Worm (Caenorhabditis elegans) whole organism, young adult: ENCODE measurements around the gene ttr-41.

ENCODE experiments used
- D2030.7 ChIP-seq: fragments of 200-800 bp; sonication (Bioruptor generic); IDR thresholded peaks from 2 replicates; pipeline ENCODE4 v1.3.6; 2022; ENCODE audit warnings: missing genetic modification reagents, missing genetic modification characterization, missing compliant biosample characterization
- F23B12.7 ChIP-seq: sonication (generic microtip); optimal IDR thresholded peaks from 2 replicates; lab custom pipeline; 2017; ENCODE audit warnings: missing genetic modification characterization, mild to moderate bottlenecking, missing compliant biosample characterization, antibody characterized with exemption, moderate library complexity; ENCODE audit not compliant: insufficient read depth
- F39B2.1 ChIP-seq: fragments of 200-800 bp; sonication (Bioruptor generic); IDR thresholded peaks from 2 replicates; pipeline ENCODE4 v1.3.6; 2022; ENCODE audit warnings: missing genetic modification reagents, missing genetic modification characterization, missing compliant biosample characterization
- F57A8.1 ChIP-seq: fragments of 200-800 bp; sonication (Bioruptor generic); optimal IDR thresholded peaks from 2 replicates; lab custom pipeline; 2018; ENCODE audit warnings: mild to moderate bottlenecking, missing genetic modification characterization, moderate library complexity, missing compliant biosample characterization
- K11D2.4 ChIP-seq: fragments of 200-800 bp; sonication (Bioruptor generic); IDR thresholded peaks from 2 replicates; pipeline ENCODE4 v1.3.6; 2022; ENCODE audit warnings: missing genetic modification reagents, missing genetic modification characterization, missing compliant biosample characterization
- K12H6.12 ChIP-seq: fragments of 200-800 bp; sonication (Bioruptor generic); optimal IDR thresholded peaks from 2 replicates; lab custom pipeline; 2018; ENCODE audit warnings: mild to moderate bottlenecking, missing genetic modification characterization, missing compliant biosample characterization
- Y67H2A.10 ChIP-seq: fragments of 200-800 bp; sonication (Bioruptor generic); conservative IDR thresholded peaks from 2 replicates; pipeline ENCODE4 v1.3.6; 2022; ENCODE audit warnings: missing genetic modification reagents, missing genetic modification characterization, missing compliant biosample characterization
- ZK185.1 ChIP-seq: sonication (generic microtip); optimal IDR thresholded peaks from 2 replicates; lab custom pipeline; 2016; ENCODE audit warnings: mild to moderate bottlenecking, missing genetic modification characterization, missing compliant biosample characterization; ENCODE audit not compliant: poor library complexity, severe bottlenecking
- akir-1 ChIP-seq: fragments of 200-800 bp; sonication (Bioruptor generic); optimal IDR thresholded peaks from 2 replicates; lab custom pipeline; 2018; ENCODE audit warnings: mild to moderate bottlenecking, missing genetic modification characterization, moderate library complexity, missing compliant biosample characterization
- ama-1 ChIP-seq, 3 experiments: fragments of 150-350 bp in 1 of 3; sonication (generic microtip) in 2 of 3; optimal IDR thresholded peaks; 2 replicates each; lab custom pipeline; 2014 to 2018; ENCODE audit warnings: missing biosample characterization in 2 of 3, missing genetic modification characterization in 2 of 3, missing genetic modification reagents in 2 of 3
- aptf-2 ChIP-seq: fragments of 200-800 bp; sonication (Bioruptor generic); conservative IDR thresholded peaks from 2 replicates; pipeline ENCODE4 v1.3.6; 2022; ENCODE audit warnings: missing genetic modification reagents, missing genetic modification characterization, missing compliant biosample characterization
- atf-7 ChIP-seq: sonication (generic microtip); optimal IDR thresholded peaks from 2 replicates; lab custom pipeline; 2017; ENCODE audit warnings: mild to moderate bottlenecking, missing genetic modification characterization, missing compliant biosample characterization
- athp-1 ChIP-seq: sonication (generic microtip); optimal IDR thresholded peaks from 2 replicates; lab custom pipeline; 2017; ENCODE audit warnings: mild to moderate bottlenecking, missing genetic modification characterization, missing compliant biosample characterization
- attf-5 ChIP-seq: fragments of 200-800 bp; sonication (Bioruptor generic); optimal IDR thresholded peaks from 2 replicates; lab custom pipeline; 2018; ENCODE audit warnings: mild to moderate bottlenecking, missing genetic modification characterization, missing compliant biosample characterization
- attf-6 ChIP-seq: fragments of 200-800 bp; sonication (Bioruptor generic); IDR thresholded peaks from 2 replicates; pipeline ENCODE4 v1.3.6; 2022; ENCODE audit warnings: missing genetic modification reagents, missing genetic modification characterization, missing compliant biosample characterization
- ccch-3 ChIP-seq: fragments of 200-800 bp; sonication (Bioruptor generic); optimal IDR thresholded peaks from 2 replicates; lab custom pipeline; 2018; ENCODE audit warnings: mild to moderate bottlenecking, missing genetic modification characterization, missing compliant biosample characterization
- ceh-100 ChIP-seq: fragments of 200-800 bp; sonication (Bioruptor generic); IDR thresholded peaks from 2 replicates; pipeline ENCODE4 v1.3.6; 2022; ENCODE audit warnings: missing genetic modification reagents, missing genetic modification characterization, missing compliant biosample characterization
- ceh-27 ChIP-seq: fragments of 200-800 bp; sonication (Bioruptor generic); optimal IDR thresholded peaks from 2 replicates; lab custom pipeline; 2018; ENCODE audit warnings: mild to moderate bottlenecking, missing genetic modification characterization, moderate library complexity, missing compliant biosample characterization
- ceh-91 ChIP-seq: fragments of 200-800 bp; sonication (Bioruptor generic); IDR thresholded peaks from 2 replicates; pipeline ENCODE4 v1.3.6; 2022; ENCODE audit warnings: missing genetic modification reagents, missing genetic modification characterization, missing compliant biosample characterization
- chd-7 ChIP-seq: sonication (generic microtip); optimal IDR thresholded peaks from 2 replicates; lab custom pipeline; 2016; ENCODE audit warnings: mild to moderate bottlenecking, missing genetic modification characterization, moderate library complexity, missing compliant biosample characterization
- die-1 ChIP-seq: sonication (generic microtip); optimal IDR thresholded peaks from 2 replicates; lab custom pipeline; 2016; ENCODE audit warnings: missing genotype, mild to moderate bottlenecking, missing genetic modification characterization, missing compliant biosample characterization
- dox-1 ChIP-seq: fragments of 200-800 bp; sonication (Bioruptor generic); IDR thresholded peaks from 2 replicates; pipeline ENCODE4 v1.3.6; 2022; ENCODE audit warnings: missing genetic modification reagents, missing genetic modification characterization, missing compliant biosample characterization
- efl-1 ChIP-seq: fragments of 150-350 bp; optimal IDR thresholded peaks from 2 replicates; lab custom pipeline; 2014; ENCODE audit warnings: missing biosample characterization, missing genetic modification reagents, missing genetic modification characterization
- egl-18 ChIP-seq: fragments of 200-800 bp; sonication (Bioruptor generic); IDR thresholded peaks from 2 replicates; pipeline ENCODE4 v1.3.6; 2022; ENCODE audit warnings: missing genetic modification reagents, missing genetic modification characterization, missing compliant biosample characterization
- egrh-3 ChIP-seq: fragments of 200-800 bp; sonication (Bioruptor generic); IDR thresholded peaks from 2 replicates; pipeline ENCODE4 v1.3.6; 2022; ENCODE audit warnings: missing genetic modification reagents, missing genetic modification characterization, missing compliant biosample characterization
- ets-4 ChIP-seq: fragments of 200-800 bp; sonication (Bioruptor generic); optimal IDR thresholded peaks from 2 replicates; lab custom pipeline; 2018; ENCODE audit warnings: mild to moderate bottlenecking, missing genetic modification characterization, missing compliant biosample characterization
- gei-17 ChIP-seq: fragments of 200-800 bp; sonication (Bioruptor generic); optimal IDR thresholded peaks from 2 replicates; lab custom pipeline; 2018; ENCODE audit warnings: mild to moderate bottlenecking, missing genetic modification characterization, missing compliant biosample characterization
- hlh-12 ChIP-seq: sonication (generic microtip); optimal IDR thresholded peaks from 2 replicates; lab custom pipeline; 2016; ENCODE audit warnings: missing genetic modification characterization, missing compliant biosample characterization
- hmg-1.2 ChIP-seq: fragments of 200-800 bp; sonication (Bioruptor generic); IDR thresholded peaks from 2 replicates; pipeline ENCODE4 v1.3.6; 2022; ENCODE audit warnings: missing genetic modification reagents, missing genetic modification characterization, missing compliant biosample characterization
- hmg-20 ChIP-seq: fragments of 200-800 bp; sonication (Bioruptor generic); IDR thresholded peaks from 2 replicates; pipeline ENCODE4 v1.3.6; 2022; ENCODE audit warnings: missing genetic modification reagents, missing genetic modification characterization, missing compliant biosample characterization
- let-526 ChIP-seq: fragments of 200-800 bp; sonication (Bioruptor generic); IDR thresholded peaks from 2 replicates; pipeline ENCODE4 v1.3.6; 2022; ENCODE audit warnings: missing genetic modification reagents, missing genetic modification characterization, missing compliant biosample characterization
- let-607 ChIP-seq, 2 experiments: fragments of 200-800 bp in 1 of 2; sonication (Bioruptor generic) in 1 of 2; sonication (generic microtip) in 1 of 2; optimal IDR thresholded peaks; 2 replicates each; lab custom pipeline; 2016 to 2018; ENCODE audit warnings: mild to moderate bottlenecking in 2 of 2, missing compliant biosample characterization in 2 of 2, missing genetic modification characterization in 2 of 2, moderate library complexity in 2 of 2, missing genotype in 1 of 2
- lin-40 ChIP-seq: sonication (generic microtip); optimal IDR thresholded peaks from 2 replicates; lab custom pipeline; 2016; ENCODE audit warnings: missing genetic modification characterization, mild to moderate bottlenecking, missing compliant biosample characterization, missing genotype, missing genetic modification reagents
- lsl-1 ChIP-seq: fragments of 200-800 bp; sonication (Bioruptor generic); optimal IDR thresholded peaks from 2 replicates; lab custom pipeline; 2018; ENCODE audit warnings: mild to moderate bottlenecking, missing genetic modification characterization, moderate library complexity, missing compliant biosample characterization
- madf-6 ChIP-seq: fragments of 200-800 bp; sonication (Bioruptor generic); IDR thresholded peaks from 2 replicates; pipeline ENCODE4 v1.3.6; 2022; ENCODE audit warnings: missing genetic modification reagents, missing genetic modification characterization, missing compliant biosample characterization
- madf-8 ChIP-seq: fragments of 200-800 bp; sonication (Bioruptor generic); conservative IDR thresholded peaks from 2 replicates; pipeline ENCODE4 v1.3.6; 2022; ENCODE audit warnings: missing genetic modification reagents, missing genetic modification characterization, missing compliant biosample characterization
- nhr-80 ChIP-seq: sonication (generic microtip); optimal IDR thresholded peaks from 2 replicates; lab custom pipeline; 2016; ENCODE audit warnings: missing genetic modification characterization, missing compliant biosample characterization
- pbrm-1 ChIP-seq: fragments of 200-800 bp; sonication (Bioruptor generic); IDR thresholded peaks from 2 replicates; pipeline ENCODE4 v1.3.6; 2022; ENCODE audit warnings: missing genetic modification reagents, missing genetic modification characterization, missing compliant biosample characterization
- snpc-1.3 ChIP-seq: sonication (generic microtip); optimal IDR thresholded peaks from 2 replicates; lab custom pipeline; 2017; ENCODE audit warnings: missing genetic modification characterization, mild to moderate bottlenecking, missing compliant biosample characterization, antibody characterized with exemption, moderate library complexity, missing genotype, missing genetic modification reagents; ENCODE audit not compliant: insufficient read depth
- snpc-3.4 ChIP-seq: sonication (generic microtip); optimal IDR thresholded peaks from 2 replicates; lab custom pipeline; 2017; ENCODE audit warnings: missing genetic modification characterization, mild to moderate bottlenecking, missing compliant biosample characterization, antibody characterized with exemption, moderate library complexity, missing genotype, missing genetic modification reagents
- snpc-4 ChIP-seq, 5 experiments: fragments of 150-350 bp in 1 of 5; sonication (generic microtip) in 4 of 5; optimal IDR thresholded peaks; 2 replicates each; lab custom pipeline; 2014 to 2018; ENCODE audit warnings: missing genetic modification characterization in 5 of 5, missing biosample characterization in 3 of 5, antibody characterized with exemption in 2 of 5, mild to moderate bottlenecking in 2 of 5, missing compliant biosample characterization in 2 of 5, missing genotype in 2 of 5, moderate library complexity in 2 of 5, missing genetic modification reagents in 1 of 5
- somi-1 ChIP-seq: fragments of 200-800 bp; sonication (Bioruptor generic); optimal IDR thresholded peaks from 2 replicates; lab custom pipeline; 2018; ENCODE audit warnings: mild to moderate bottlenecking, missing genetic modification characterization, missing compliant biosample characterization
- tbp1 ChIP-seq: fragments of 200-800 bp; sonication (Bioruptor generic); optimal IDR thresholded peaks from 2 replicates; lab custom pipeline; 2018; ENCODE audit warnings: mild to moderate bottlenecking, missing genetic modification characterization, missing compliant biosample characterization
- xnd-1 ChIP-seq: sonication (generic microtip); optimal IDR thresholded peaks from 2 replicates; lab custom pipeline; 2016; ENCODE audit warnings: missing genotype, missing genetic modification reagents, missing genetic modification characterization, missing compliant biosample characterization
- ztf-18 ChIP-seq: sonication (generic microtip); optimal IDR thresholded peaks from 2 replicates; lab custom pipeline; 2016; ENCODE audit warnings: missing genotype, mild to moderate bottlenecking, missing genetic modification characterization, missing compliant biosample characterization
- ztf-3 ChIP-seq: fragments of 200-800 bp; sonication (Bioruptor generic); optimal IDR thresholded peaks from 2 replicates; lab custom pipeline; 2018; ENCODE audit warnings: mild to moderate bottlenecking, missing genetic modification characterization, missing compliant biosample characterization

ttr-41 gene

ce11 chrII:4739984-4740462, 12.4 kb upstream of the ttr-41 start, which contains the start of gene eas-1 (continued):
- TF ChIP-seq K12H6.12 (tag; lab: Kevin White, UChicago) (peak; percentile 50), let-526 (GFP tag; lab: Robert Waterston, UW) (peak; percentile 73; the same call in 1 of the 2 replicates), athp-1 (tag; lab: Kevin White, UChicago) (peak; percentile 33), ceh-27 (GFP tag; lab: Kevin White, UChicago) (peak; percentile 91), ama-1 (optimal IDR thresholded peaks at IDR 0.05; lab: Kevin White, UChicago) (no peak), ama-1 (GFP tag; optimal IDR thresholded peaks at IDR 0.05; lab: Kevin White, UChicago) (no peak), egl-18 (GFP tag; lab: Robert Waterston, UW) (no peak), die-1 (tag; lab: Kevin White, UChicago) (no peak), snpc-3.4 (peak; percentile 9), ZK185.1 (tag; lab: Kevin White, UChicago) (peak; percentile 84), attf-6 (GFP tag; lab: Robert Waterston, UW) (no peak), xnd-1 (tag; lab: Kevin White, UChicago) (peak; percentile 21), hlh-12 (no peak), egrh-3 (GFP tag; lab: Robert Waterston, UW) (no peak), hmg-20 (peak; percentile 78), lin-40 (tag; lab: Kevin White, UChicago) (peak; percentile 65), ztf-18 (tag; lab: Kevin White, UChicago) (peak; percentile 27), efl-1 (peak; percentile 82), tbp1 (GFP tag; lab: Kevin White, UChicago) (peak; percentile 44), ztf-3 (GFP tag; lab: Kevin White, UChicago) (no peak), lsl-1 (peak; percentile 63), madf-6 (GFP tag; lab: Robert Waterston, UW) (peak; percentile 69), atf-7 (tag; lab: Kevin White, UChicago) (peak; percentile 73), dox-1 (peak; percentile 79), madf-8 (GFP tag; lab: Robert Waterston, UW) (peak; percentile 45), snpc-1.3 (no peak), ceh-91 (GFP tag; lab: Robert Waterston, UW) (peak; percentile 50; the same call in 1 of the 2 replicates), let-607 (tag; optimal IDR thresholded peaks at IDR 0.05; lab: Kevin White, UChicago) (peak; percentile 93 to 97), hmg-1.2 (0 out of 2 replicates have a peak, but pooled peaks have one; percentile 23), pbrm-1 (peak; percentile 53; the same call in 1 of the 2 replicates), aptf-2 (peak; percentile 76; the same call in 1 of the 2 replicates), akir-1 (GFP tag; lab: Kevin White, UChicago) (peak; percentile 58), gei-17 (GFP tag; lab: Kevin White, UChicago) (no peak), somi-1 (GFP tag; lab: Kevin White, UChicago) (peak; percentile 12), attf-5 (GFP tag; lab: Kevin White, UChicago) (peak; percentile 76), Y67H2A.10 (GFP tag; lab: Robert Waterston, UW) (peak; percentile 45; the same call in 1 of the 2 replicates), chd-7 (tag; lab: Kevin White, UChicago) (peak; percentile 24), K11D2.4 (peak; percentile 64; the same call in 1 of the 2 replicates), nhr-80 (tag; lab: Kevin White, UChicago) (peak; percentile 27), ccch-3 (GFP tag; lab: Kevin White, UChicago) (peak; percentile 37), snpc-4 (GFP tag; optimal IDR thresholded peaks at IDR 0.05; lab: Kevin White, UChicago) (no peak), snpc-4 (tag; optimal IDR thresholded peaks at IDR 0.05; lab: Kevin White, UChicago) (peak in 2 of 4 experiments; percentile 18 to 22), F39B2.1 (GFP tag; lab: Robert Waterston, UW) (no peak), D2030.7 (GFP tag; lab: Robert Waterston, UW) (peak; percentile 70), ets-4 (GFP tag; lab: Kevin White, UChicago) (no peak), F23B12.7 (tag; lab: Kevin White, UChicago) (peak; percentile 39), ceh-100 (GFP tag; lab: Robert Waterston, UW) (peak; percentile 69), F57A8.1 (GFP tag; lab: Kevin White, UChicago) (no peak)
